Fruit fly (Drosophila melanogaster): Measurements from ENCODE around the gene CG12590.

CG12590 gene

dm6 chr3R:5126884-5127283, 32.5 kb upstream of the CG12590 start (continued):
- no peak for TF ChIP-seq Lpt (GFP tag; optimal IDR thresholded peaks at IDR 0.05)
- peak; percentile 17 for TF ChIP-seq Sox14 (GFP tag; optimal IDR thresholded peaks at IDR 0.05)
- TF ChIP-seq CG11294 (GFP tag; IDR thresholded peaks at IDR 0.05): no peak
- TF ChIP-seq CG10631 (GFP tag; optimal IDR thresholded peaks at IDR 0.05): peak; percentile 60
- no peak for TF ChIP-seq CG34406 (GFP tag; optimal IDR thresholded peaks at IDR 0.05)
- no peak for TF ChIP-seq Ets96B (tag; optimal IDR thresholded peaks at IDR 0.05)

dm6 chr3R:5127790-5128243, 31.6 kb upstream of the CG12590 start, which contains the start of gene RabGGTa:
RabGGTa (plus strand) TSS chr3R:5128087.
- TF ChIP-seq CG8119 (GFP tag; IDR thresholded peaks at IDR 0.05) (peak; percentile 78), CG10669 (GFP tag; optimal IDR thresholded peaks at IDR 0.05) (peak; percentile 69), fd85E (GFP tag; optimal IDR thresholded peaks at IDR 0.05) (no peak), esn (GFP tag; optimal IDR thresholded peaks at IDR 0.05) (peak; percentile 77), Blimp-1 (GFP tag; optimal IDR thresholded peaks at IDR 0.05) (peak; percentile 17), Eip75B (GFP tag; optimal IDR thresholded peaks at IDR 0.05) (peak; percentile 68), Sox15 (GFP tag; optimal IDR thresholded peaks at IDR 0.05) (peak; percentile 29), CG11762 (GFP tag; optimal IDR thresholded peaks at IDR 0.05; ENCODE audit: insufficient read depth) (peak; percentile 46), lz (GFP tag; optimal IDR thresholded peaks at IDR 0.05) (peak; percentile 75), CG4318 (GFP tag; optimal IDR thresholded peaks at IDR 0.05) (peak; percentile 46), CG11902 (GFP tag; optimal IDR thresholded peaks at IDR 0.05) (peak; percentile 25), Hr39 (GFP tag; optimal IDR thresholded peaks at IDR 0.05) (peak; percentile 73), topi (GFP tag; optimal IDR thresholded peaks at IDR 0.05) (peak; percentile 72), CG6808 (GFP tag; optimal IDR thresholded peaks at IDR 0.05) (peak; percentile 54), CG6163 (GFP tag; IDR thresholded peaks at IDR 0.05) (peak; percentile 73), Eip93F (GFP tag; optimal IDR thresholded peaks at IDR 0.05) (no peak), eg (GFP tag; IDR thresholded peaks at IDR 0.05) (peak; percentile 76), CG1621 (tag; optimal IDR thresholded peaks at IDR 0.05) (peak; percentile 42), salr (GFP tag; optimal IDR thresholded peaks at IDR 0.05) (peak; percentile 26 to 48), Hr4 (GFP tag; optimal IDR thresholded peaks at IDR 0.05) (peak; percentile 78), dac (GFP tag; optimal IDR thresholded peaks at IDR 0.05) (peak; percentile 24), Met (GFP tag; optimal IDR thresholded peaks at IDR 0.05) (peak; percentile 74), CG3919 (GFP tag; optimal IDR thresholded peaks at IDR 0.05) (peak; percentile 56), Gug (GFP tag; IDR thresholded peaks at IDR 0.05) (peak; percentile 63), net (GFP tag; optimal IDR thresholded peaks at IDR 0.05) (peak; percentile 50), Lpt (GFP tag; optimal IDR thresholded peaks at IDR 0.05) (peak; percentile 46), Ets96B (tag; optimal IDR thresholded peaks at IDR 0.05) (peak; percentile 64), CG6854 (GFP tag; optimal IDR thresholded peaks at IDR 0.05) (no peak), Eip78C (GFP tag) (peak; percentile 88), fkh (GFP tag; optimal IDR thresholded peaks at IDR 0.05) (peak; percentile 81), CG8319 (GFP tag; optimal IDR thresholded peaks at IDR 0.05) (no peak), spab (GFP tag; optimal IDR thresholded peaks at IDR 0.05) (peak; percentile 8), CG31627 (GFP tag; optimal IDR thresholded peaks at IDR 0.05) (peak; percentile 67), cyc (GFP tag; optimal IDR thresholded peaks at IDR 0.05) (peak; percentile 55), acj6 (GFP tag; optimal IDR thresholded peaks at IDR 0.05) (peak; percentile 72), CG3032 (tag; optimal IDR thresholded peaks at IDR 0.05) (peak; percentile 74), Hr38 (GFP tag; optimal IDR thresholded peaks at IDR 0.05) (no peak), fd59A (GFP tag; optimal IDR thresholded peaks at IDR 0.05) (peak; percentile 5), CG15336 (GFP tag; IDR thresholded peaks at IDR 0.05) (peak; percentile 71), achi (GFP tag; optimal IDR thresholded peaks at IDR 0.05) (peak; percentile 69), svp (GFP tag) (peak; percentile 87), CG8632 (GFP tag; optimal IDR thresholded peaks at IDR 0.05) (peak; percentile 42), CG6792 (GFP tag; optimal IDR thresholded peaks at IDR 0.05) (peak; percentile 38), CG34406 (GFP tag; optimal IDR thresholded peaks at IDR 0.05) (peak; percentile 65), CG6276 (GFP tag; optimal IDR thresholded peaks at IDR 0.05) (peak; percentile 59), Smox (GFP tag; optimal IDR thresholded peaks at IDR 0.05) (peak; percentile 73), Sox102F (GFP tag; optimal IDR thresholded peaks at IDR 0.05) (peak; percentile 68)

All from whole organism, prepupa.